Worm (Caenorhabditis elegans) whole organism, dauer: ENCODE measurements around the gene sss-1.

Experiments
- unc-62 ChIP-seq: sonication (generic microtip); optimal IDR thresholded peaks from 2 replicates; lab custom pipeline; 2017; ENCODE audit warnings: missing biosample characterization, missing genetic modification reagents, missing genetic modification characterization

Gene sss-1

DNA sequence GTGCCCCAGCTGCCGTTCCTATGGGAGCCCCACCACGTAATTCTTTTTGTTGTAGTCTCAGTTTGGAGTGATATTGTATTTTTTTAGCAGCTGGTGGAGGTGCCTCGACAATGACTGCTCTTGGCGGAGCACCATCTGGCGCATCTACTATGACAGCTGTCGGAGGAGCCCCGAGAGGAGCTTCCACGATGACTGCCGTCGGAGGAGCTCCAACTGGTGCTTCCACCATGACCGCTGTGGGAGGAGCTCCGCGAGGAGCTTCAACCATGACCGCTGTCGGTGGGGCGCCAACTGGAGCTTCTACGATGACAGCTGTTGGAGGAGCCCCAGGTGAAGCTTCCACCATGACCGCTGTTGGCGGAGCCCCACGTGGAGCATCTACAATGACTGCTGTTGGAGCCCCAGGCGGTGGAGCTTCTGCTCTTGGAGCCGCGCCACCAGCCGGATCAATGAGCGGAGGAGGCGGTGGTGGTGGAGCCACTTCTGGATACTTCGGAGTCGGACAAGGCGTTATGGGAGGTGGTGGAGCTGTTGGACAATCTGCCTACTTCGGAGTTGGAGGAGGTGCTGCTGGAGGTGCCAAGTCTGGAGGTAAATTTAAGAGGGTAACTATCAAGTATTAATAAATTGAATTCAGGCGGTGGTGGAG lies 40.6 kb downstream of the sss-1 start:
- no peak for TF ChIP-seq unc-62 (GFP tag; lab: Kevin White, UChicago)

ce11 chrIV:9852250-9852649 lies 41.3 kb downstream of the sss-1 start, which contains the start of gene ssq-1:
ssq-1 (plus strand) TSS chrIV:9852550.
- no peak for TF ChIP-seq unc-62 (GFP tag; lab: Kevin White, UChicago)

- no peak for TF ChIP-seq unc-62 (GFP tag; lab: Kevin White, UChicago)
Measured at ce11 chrIV:9850931-9851330, 42.6 kb downstream of the sss-1 start, which contains the start of gene ssp-10. ssp-10 (minus strand) TSS chrIV:9851031.

DNA sequence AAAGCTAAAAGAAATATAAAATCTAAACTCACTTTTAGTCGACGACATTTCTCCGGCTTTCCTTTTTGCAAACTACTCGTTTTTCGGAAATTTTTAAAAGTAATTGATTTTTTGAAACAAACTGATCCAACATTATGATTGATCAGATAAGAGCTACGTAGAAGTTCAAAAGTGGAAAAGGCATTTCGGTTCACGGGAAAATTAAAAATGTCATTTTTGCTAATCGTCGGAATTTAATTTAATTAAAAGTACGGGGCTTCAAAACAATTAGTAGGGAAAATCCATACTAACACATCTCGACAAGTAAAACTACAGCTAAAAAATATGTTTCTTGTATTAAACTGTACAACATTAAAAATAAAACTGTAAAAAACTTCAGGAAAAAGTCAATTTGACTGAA lies 43.9 kb downstream of the sss-1 start, which contains the start of gene K07F5.8:
TSS of gene K07F5.8 (minus strand) at position 101 of the 400 bp plus-strand sequence.
- no peak for TF ChIP-seq unc-62 (GFP tag; lab: Kevin White, UChicago)

DNA sequence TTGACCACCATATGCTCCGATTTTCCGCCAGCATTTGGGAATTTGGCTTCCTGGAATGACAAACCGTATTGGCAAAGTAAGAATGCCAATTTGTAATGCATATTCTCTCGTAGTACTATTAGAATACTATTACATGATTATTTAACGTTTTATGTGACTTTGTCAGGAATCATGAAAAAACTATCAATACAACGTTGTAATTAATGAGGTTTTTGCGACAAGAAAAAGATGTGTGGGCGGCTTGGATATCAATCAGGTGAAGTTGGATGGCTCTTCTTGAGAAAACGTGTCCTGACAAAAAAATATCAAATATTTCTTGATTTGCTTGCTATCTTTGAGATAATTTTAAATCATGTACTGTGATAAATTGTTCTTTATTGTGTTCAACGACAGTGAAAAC lies 45.5 kb downstream of the sss-1 start, which contains the start of gene K07F5.7:
TSS of gene K07F5.7 (minus strand) at position 101 of the 400 bp plus-strand sequence.
- no peak for TF ChIP-seq unc-62 (GFP tag; lab: Kevin White, UChicago)

- TF ChIP-seq unc-62 (GFP tag; lab: Kevin White, UChicago): no peak
Measured at ce11 chrIV:9846574-9846973, 47.0 kb downstream of the sss-1 start, which contains the start of gene K07F5.6. K07F5.6 (minus strand) TSS chrIV:9846674.

ce11 chrIV:9843760-9844159 lies 49.8 kb downstream of the sss-1 start, which contains the start of gene nspd-2:
nspd-2 (plus strand) TSS chrIV:9844060.
- no peak for TF ChIP-seq unc-62 (GFP tag; lab: Kevin White, UChicago)
